Fruit fly (Drosophila melanogaster) whole organism, embryonic: Measurements from ENCODE around the gene CG9616.

ENCODE experiments used
- B-H2 ChIP-seq: fragments of 200-800 bp; sonication (Bioruptor generic); optimal IDR thresholded peaks from 2 replicates; lab custom pipeline; 2018; ENCODE audit warnings: missing biosample characterization, mild to moderate bottlenecking, missing genetic modification characterization
- CG10543 ChIP-seq: fragments of 200-800 bp; sonication (Bioruptor generic); optimal IDR thresholded peaks from 3 replicates; lab custom pipeline; 2017; ENCODE audit warnings: missing biosample characterization, mild to moderate bottlenecking, missing genetic modification characterization, moderate library complexity
- CG11723 ChIP-seq: fragments of 200-800 bp; sonication (Bioruptor generic); optimal IDR thresholded peaks from 2 replicates; lab custom pipeline; 2017; ENCODE audit warnings: missing biosample characterization, mild to moderate bottlenecking, missing genetic modification characterization
- CG1233 ChIP-seq: fragments of 200-800 bp; sonication (Bioruptor generic); optimal IDR thresholded peaks from 4 replicates; lab custom pipeline; 2018; ENCODE audit warnings: missing biosample characterization, mild to moderate bottlenecking, missing genetic modification characterization
- CG13123 ChIP-seq: fragments of 200-800 bp; sonication (Bioruptor generic); optimal IDR thresholded peaks from 2 replicates; lab custom pipeline; 2016; ENCODE audit warnings: missing biosample characterization, missing genetic modification characterization
- CG13287 ChIP-seq: fragments of 200-800 bp; sonication (Bioruptor generic); IDR thresholded peaks from 2 replicates; pipeline ENCODE4 v1.3.6; 2022; ENCODE audit warnings: missing biosample characterization, missing genetic modification characterization; ENCODE audit not compliant: partially characterized antibody
- CG14441 ChIP-seq: fragments of 200-800 bp; sonication (Bioruptor generic); IDR thresholded peaks from 2 replicates; pipeline ENCODE4 v1.3.6; 2022; ENCODE audit warnings: missing biosample characterization, missing genetic modification characterization
- CG1647 ChIP-seq: fragments of 200-800 bp; sonication (Bioruptor generic); optimal IDR thresholded peaks from 3 replicates; lab custom pipeline; 2016; ENCODE audit warnings: missing biosample characterization, missing genetic modification characterization
- CG17186 ChIP-seq: fragments of 200-800 bp; sonication (Bioruptor generic); optimal IDR thresholded peaks from 3 replicates; lab custom pipeline; 2017; ENCODE audit warnings: missing biosample characterization, missing genetic modification reagents, missing genetic modification characterization
- CG17361 ChIP-seq: fragments of 200-800 bp; sonication (Bioruptor generic); IDR thresholded peaks from 3 replicates; pipeline ENCODE4 v1.3.6; 2022; ENCODE audit warnings: missing biosample characterization, missing genetic modification characterization
- CG17385 ChIP-seq: fragments of 200-800 bp; sonication (Bioruptor generic); optimal IDR thresholded peaks from 3 replicates; lab custom pipeline; 2018; ENCODE audit warnings: missing biosample characterization, mild to moderate bottlenecking, missing genetic modification characterization
- CG2875 ChIP-seq: fragments of 200-800 bp; sonication (Bioruptor generic); optimal IDR thresholded peaks from 2 replicates; lab custom pipeline; 2017; ENCODE audit warnings: missing biosample characterization, mild to moderate bottlenecking, missing genetic modification characterization, missing genetic modification reagents
- CG4360 ChIP-seq: fragments of 200-800 bp; sonication (Bioruptor generic); IDR thresholded peaks from 2 replicates; pipeline ENCODE4 v1.3.6; 2022; ENCODE audit warnings: missing biosample characterization, missing genetic modification characterization
- CG4854 ChIP-seq: fragments of 200-800 bp; sonication (Bioruptor generic); optimal IDR thresholded peaks from 2 replicates; lab custom pipeline; 2016; ENCODE audit warnings: missing biosample characterization, missing genetic modification characterization, inconsistent platforms
- CG6683 ChIP-seq: fragments of 200-800 bp; sonication (Bioruptor generic); optimal IDR thresholded peaks from 2 replicates; lab custom pipeline; 2017; ENCODE audit warnings: missing biosample characterization, mild to moderate bottlenecking, missing genetic modification characterization, missing genetic modification reagents
- CG6689 ChIP-seq: fragments of 200-800 bp; sonication (Bioruptor generic); IDR thresholded peaks from 2 replicates; pipeline ENCODE4 v1.3.6; 2022; ENCODE audit warnings: missing biosample characterization, missing genetic modification characterization
- CrebB ChIP-seq: fragments of 200-800 bp; sonication (Bioruptor generic); optimal IDR thresholded peaks from 3 replicates; lab custom pipeline; 2018; ENCODE audit warnings: missing biosample characterization, mild to moderate bottlenecking, missing genetic modification characterization
- Fer2 ChIP-seq: fragments of 200-800 bp; sonication (Bioruptor generic); optimal IDR thresholded peaks from 2 replicates; lab custom pipeline; 2018; ENCODE audit warnings: missing biosample characterization, mild to moderate bottlenecking, missing genetic modification characterization, moderate library complexity
- H2.0 ChIP-seq: fragments of 200-800 bp; sonication (Bioruptor generic); IDR thresholded peaks from 2 replicates; pipeline ENCODE4 v1.3.6; 2022; ENCODE audit warnings: missing biosample characterization, missing genetic modification characterization
- Hand ChIP-seq: fragments of 200-800 bp; sonication (Bioruptor generic); optimal IDR thresholded peaks from 2 replicates; lab custom pipeline; 2017; ENCODE audit warnings: mild to moderate bottlenecking, missing biosample characterization, missing genetic modification reagents, missing genetic modification characterization
- Hr51 ChIP-seq, 2 experiments: fragments of 200-800 bp; sonication (Bioruptor generic); optimal IDR thresholded peaks; 2 replicates in 1 of 2; 3 replicates in 1 of 2; lab custom pipeline; 2016 to 2018; ENCODE audit warnings: missing biosample characterization in 2 of 2, missing genetic modification characterization in 2 of 2, mild to moderate bottlenecking in 1 of 2, moderate library complexity in 1 of 2
- Kr ChIP-seq: fragments of 200-800 bp; sonication (Bioruptor generic); optimal IDR thresholded peaks from 2 replicates; lab custom pipeline; 2017; ENCODE audit warnings: missing biosample characterization, mild to moderate bottlenecking, missing genetic modification characterization
- Mad ChIP-seq: fragments of 200-800 bp; sonication (Bioruptor generic); optimal IDR thresholded peaks from 2 replicates; lab custom pipeline; 2016; ENCODE audit warnings: missing biosample characterization, missing genetic modification characterization
- Nf-YA ChIP-seq: fragments of 200-800 bp; sonication (Bioruptor generic); IDR thresholded peaks from 2 replicates; pipeline ENCODE4 v1.3.6; 2022; ENCODE audit warnings: missing biosample characterization, missing genetic modification characterization
- Six4 ChIP-seq: fragments of 200-800 bp; sonication (Bioruptor generic); optimal IDR thresholded peaks from 2 replicates; lab custom pipeline; 2016; ENCODE audit warnings: missing biosample characterization, missing genetic modification characterization
- Sox100B ChIP-seq: fragments of 200-800 bp; sonication (Bioruptor generic); optimal IDR thresholded peaks from 3 replicates; lab custom pipeline; 2018; ENCODE audit warnings: missing biosample characterization, mild to moderate bottlenecking, missing genetic modification characterization
- Sox102F ChIP-seq: fragments of 200-800 bp; sonication (Bioruptor generic); optimal IDR thresholded peaks from 2 replicates; lab custom pipeline; 2018; ENCODE audit warnings: missing biosample characterization, mild to moderate bottlenecking, missing genetic modification characterization, moderate library complexity
- Tbp ChIP-seq: fragments of >200 bp; optimal IDR thresholded peaks from 2 replicates; lab custom pipeline; 2018; ENCODE audit warnings: missing biosample characterization, missing genetic modification characterization
- Vsx1 ChIP-seq: fragments of 200-800 bp; sonication (Bioruptor generic); optimal IDR thresholded peaks from 2 replicates; lab custom pipeline; 2017; ENCODE audit warnings: missing biosample characterization, mild to moderate bottlenecking, missing genetic modification characterization, missing genetic modification reagents
- ab ChIP-seq: fragments of 200-800 bp; sonication (Bioruptor generic); optimal IDR thresholded peaks from 2 replicates; lab custom pipeline; 2016; ENCODE audit warnings: missing biosample characterization, missing genetic modification characterization
- aop ChIP-seq: fragments of 200-800 bp; sonication (Bioruptor generic); IDR thresholded peaks from 2 replicates; pipeline ENCODE4 v1.3.6; 2022; ENCODE audit warnings: missing biosample characterization, missing genetic modification characterization
- ap ChIP-seq: fragments of 200-800 bp; sonication (Bioruptor generic); IDR thresholded peaks from 2 replicates; pipeline ENCODE4 v1.3.6; 2022; ENCODE audit warnings: missing biosample characterization, missing genetic modification characterization
- dmrt11E ChIP-seq: fragments of 200-800 bp; sonication (Bioruptor generic); optimal IDR thresholded peaks from 3 replicates; lab custom pipeline; 2018; ENCODE audit warnings: missing biosample characterization, mild to moderate bottlenecking, missing genetic modification characterization, moderate library complexity
- dmrt99B ChIP-seq: fragments of 200-800 bp; sonication (Bioruptor generic); optimal IDR thresholded peaks from 2 replicates; lab custom pipeline; 2018; ENCODE audit warnings: missing biosample characterization, mild to moderate bottlenecking, missing genetic modification characterization, moderate library complexity
- dpn ChIP-seq, 2 experiments: fragments of 200-800 bp; sonication (Bioruptor generic); optimal IDR thresholded peaks; 3 replicates each; lab custom pipeline; 2016; ENCODE audit warnings: missing biosample characterization in 2 of 2, missing genetic modification characterization in 2 of 2
- dysf ChIP-seq: fragments of 200-800 bp; sonication (Bioruptor generic); IDR thresholded peaks from 3 replicates; pipeline ENCODE4 v1.3.6; 2022; ENCODE audit warnings: missing biosample characterization, missing genetic modification characterization
- esg ChIP-seq: fragments of 200-800 bp; sonication (Bioruptor generic); conservative IDR thresholded peaks from 2 replicates; pipeline ENCODE4 v1.3.6; 2022; ENCODE audit warnings: missing biosample characterization, missing genetic modification characterization
- fd102C ChIP-seq: fragments of 200-800 bp; sonication (Bioruptor generic); optimal IDR thresholded peaks from 2 replicates; lab custom pipeline; 2018; ENCODE audit warnings: missing biosample characterization, mild to moderate bottlenecking, missing genetic modification characterization, moderate library complexity
- fd64A ChIP-seq: fragments of 200-800 bp; sonication (Bioruptor generic); optimal IDR thresholded peaks from 3 replicates; lab custom pipeline; 2018; ENCODE audit warnings: missing biosample characterization, mild to moderate bottlenecking, missing genetic modification characterization
- fu2 ChIP-seq: fragments of 200-800 bp; sonication (Bioruptor generic); optimal IDR thresholded peaks from 2 replicates; lab custom pipeline; 2016; ENCODE audit warnings: missing biosample characterization, missing genetic modification characterization
- gfzf ChIP-seq: fragments of 200-800 bp; sonication (Bioruptor generic); optimal IDR thresholded peaks from 2 replicates; lab custom pipeline; 2016; ENCODE audit warnings: missing biosample characterization, mild to moderate bottlenecking, missing genetic modification characterization, moderate library complexity
- nerfin-2 ChIP-seq: fragments of 200-800 bp; sonication (Bioruptor generic); IDR thresholded peaks from 2 replicates; pipeline ENCODE4 v1.3.6; 2022; ENCODE audit warnings: missing biosample characterization, missing genetic modification characterization; ENCODE audit not compliant: partially characterized antibody
- sisA ChIP-seq: fragments of 200-800 bp; sonication (Bioruptor generic); IDR thresholded peaks from 2 replicates; pipeline ENCODE4 v1.3.6; 2022; ENCODE audit warnings: missing biosample characterization, missing genetic modification characterization
- tio ChIP-seq: fragments of 200-800 bp; sonication (Bioruptor generic); optimal IDR thresholded peaks from 2 replicates; lab custom pipeline; 2017; ENCODE audit warnings: missing biosample characterization, missing genetic modification characterization, inconsistent platforms
- tna ChIP-seq: fragments of 200-800 bp; sonication (Bioruptor generic); IDR thresholded peaks from 2 replicates; pipeline ENCODE4 v1.3.6; 2022; ENCODE audit warnings: missing biosample characterization, missing genetic modification characterization; ENCODE audit not compliant: partially characterized antibody
- unpg ChIP-seq: fragments of 200-800 bp; sonication (Bioruptor generic); optimal IDR thresholded peaks from 3 replicates; lab custom pipeline; 2018; ENCODE audit warnings: missing biosample characterization, mild to moderate bottlenecking, missing genetic modification characterization, moderate library complexity
- vnd ChIP-seq: fragments of 200-800 bp; sonication (Bioruptor generic); IDR thresholded peaks from 3 replicates; pipeline ENCODE4 v1.3.6; 2022; ENCODE audit warnings: missing biosample characterization, missing genetic modification characterization; ENCODE audit not compliant: partially characterized antibody
- zen2 ChIP-seq: fragments of 200-800 bp; sonication (Bioruptor generic); IDR thresholded peaks from 3 replicates; pipeline ENCODE4 v1.3.6; 2022; ENCODE audit warnings: missing biosample characterization, missing genetic modification characterization; ENCODE audit not compliant: partially characterized antibody

CG9616 gene

dm6 chr3R:14286320-14287190 lies 41.3 kb upstream of the CG9616 start, which contains the start of gene trx (continued):
- TF ChIP-seq CG17385 (GFP tag; lab: Kevin White, UChicago), result peak; percentile 99
- no peak for TF ChIP-seq aop
- peak; percentile 22 for TF ChIP-seq CG17186 (GFP tag; lab: Kevin White, UChicago)
- no peak for TF ChIP-seq ap
- no peak for TF ChIP-seq nerfin-2 (GFP tag; lab: Robert Waterston, UW)
- TF ChIP-seq fd64A (GFP tag; lab: Kevin White, UChicago), result no peak
- no peak for TF ChIP-seq CG4854 (GFP tag; lab: Kevin White, UChicago)
- TF ChIP-seq B-H2 (GFP tag; lab: Kevin White, UChicago), result no peak
- TF ChIP-seq Hr51 (GFP tag; optimal IDR thresholded peaks at IDR 0.05; lab: Kevin White, UChicago), result peak; percentile 8 to 25
- TF ChIP-seq CG13287 (GFP tag; lab: Robert Waterston, UW), result no peak
- no peak for TF ChIP-seq tna (GFP tag; lab: Robert Waterston, UW)
- TF ChIP-seq fu2 (GFP tag; lab: Kevin White, UChicago), result no peak
- peak; percentile 9 for TF ChIP-seq Vsx1 (GFP tag; lab: Kevin White, UChicago)
- no peak for TF ChIP-seq Tbp (GFP tag; lab: Kevin White, UChicago)
- peak; percentile 29 for TF ChIP-seq fd102C
- no peak for TF ChIP-seq ab (GFP tag; lab: Kevin White, UChicago)
- no peak for TF ChIP-seq CG17361 (GFP tag; lab: Robert Waterston, UW)
- peak; percentile 99 for TF ChIP-seq gfzf
- TF ChIP-seq zen2 (GFP tag; lab: Robert Waterston, UW), result no peak
- TF ChIP-seq H2.0 (GFP tag; lab: Robert Waterston, UW), result no peak
- no peak for TF ChIP-seq CG11723 (GFP tag; lab: Kevin White, UChicago)
- TF ChIP-seq dmrt99B (tag; lab: Kevin White, UChicago), result no peak
- peak; percentile 33 for TF ChIP-seq CG10543
- TF ChIP-seq tio (GFP tag; lab: Kevin White, UChicago), result no peak
- no peak for TF ChIP-seq sisA (GFP tag; lab: Robert Waterston, UW)
- no peak for TF ChIP-seq CrebB (tag; lab: Kevin White, UChicago)
- TF ChIP-seq CG14441 (GFP tag; lab: Robert Waterston, UW), result no peak
- TF ChIP-seq Fer2 (tag; lab: Kevin White, UChicago), result no peak
- no peak for TF ChIP-seq Hand (GFP tag; lab: Kevin White, UChicago)
- no peak for TF ChIP-seq CG6683 (GFP tag; lab: Kevin White, UChicago)
- TF ChIP-seq dysf (GFP tag; lab: Robert Waterston, UW), result no peak
- no peak for TF ChIP-seq vnd (GFP tag; lab: Robert Waterston, UW)
- no peak for TF ChIP-seq Nf-YA (GFP tag; lab: Robert Waterston, UW)
- peak; percentile 15 for TF ChIP-seq Mad (GFP tag; lab: Kevin White, UChicago)
- no peak for TF ChIP-seq Kr (GFP tag; lab: Kevin White, UChicago)
- no peak for TF ChIP-seq CG6689 (GFP tag; lab: Robert Waterston, UW)
- TF ChIP-seq CG13123 (GFP tag; lab: Kevin White, UChicago), result no peak
- no peak for TF ChIP-seq Sox100B
- no peak for TF ChIP-seq Six4 (GFP tag; lab: Kevin White, UChicago)
- no peak for TF ChIP-seq esg
- TF ChIP-seq CG4360 (GFP tag; lab: Robert Waterston, UW), result no peak
- no peak for TF ChIP-seq CG1233
- peak in 1 of 2 experiments; percentile 1 for TF ChIP-seq dpn (GFP tag; optimal IDR thresholded peaks at IDR 0.05; lab: Kevin White, UChicago)
- TF ChIP-seq dmrt11E (tag; lab: Kevin White, UChicago), result peak; percentile 6
- no peak for TF ChIP-seq Sox102F (GFP tag; lab: Kevin White, UChicago)
- TF ChIP-seq unpg (GFP tag; lab: Kevin White, UChicago), result no peak
- TF ChIP-seq CG1647 (GFP tag; lab: Kevin White, UChicago), result no peak
- TF ChIP-seq CG2875 (GFP tag; lab: Kevin White, UChicago), result no peak
